Fruit fly (Drosophila melanogaster) S2 (cell line): ENCODE data around the gene lmd.

Experiments
- CG8478 ChIP-seq: fragments of >200 bp; optimal IDR thresholded peaks from 2 replicates; lab custom pipeline; 2018
- CTCF ChIP-seq, 2 experiments: fragments of >200 bp; optimal IDR thresholded peaks; 2 replicates each; lab custom pipeline; 2018

Gene lmd

dm6 chr3R:22998623-22999179 lies 27.8 kb downstream of the lmd start:
- TF ChIP-seq CTCF (optimal IDR thresholded peaks at IDR 0.05; lab: Kevin White, UChicago) (peak; percentile 34 to 43), CG8478 (lab: Kevin White, UChicago) (no peak)

- TF ChIP-seq CG8478 (lab: Kevin White, UChicago): no peak
- TF ChIP-seq CTCF (optimal IDR thresholded peaks at IDR 0.05; lab: Kevin White, UChicago): no peak
Measured at dm6 chr3R:22997912-22998622, 28.4 kb downstream of the lmd start, which contains the start of gene Nha2. Gene Nha2 (minus strand): TSS chr3R:22998528.

- TF ChIP-seq CTCF (optimal IDR thresholded peaks at IDR 0.05; lab: Kevin White, UChicago): no peak
- no peak for TF ChIP-seq CG8478 (lab: Kevin White, UChicago)
Measured at dm6 chr3R:22988995-22989394, 37.5 kb downstream of the lmd start, which contains the start of gene Or94b. Gene Or94b (plus strand): TSS chr3R:22989295.

- TF ChIP-seq CG8478 (lab: Kevin White, UChicago): no peak
- no peak for TF ChIP-seq CTCF (optimal IDR thresholded peaks at IDR 0.05; lab: Kevin White, UChicago)
Measured at dm6 chr3R:22986981-22987380, 39.5 kb downstream of the lmd start, which contains the start of gene Or94a. Gene Or94a (plus strand): TSS chr3R:22987281.

- TF ChIP-seq CTCF (optimal IDR thresholded peaks at IDR 0.05; lab: Kevin White, UChicago) (no peak), CG8478 (lab: Kevin White, UChicago) (no peak)
Measured at dm6 chr3R:22976997-22977396, 49.5 kb downstream of the lmd start, which contains the start of gene Gbp3. Gene Gbp3 (plus strand): TSS chr3R:22977270.
